Fruit fly (Drosophila melanogaster) whole organism, embryonic: Measurements from ENCODE around the gene fru.
A peak's percentile ranks its signal among the peaks of the same experiment; 100 is the strongest.

Source experiments
- Aef1 ChIP-seq: fragments of 200-800 bp; sonication (Bioruptor generic); IDR thresholded peaks from 3 replicates; pipeline ENCODE4 v1.3.6; 2022; ENCODE audit warnings: missing biosample characterization, missing genetic modification characterization
- CG10543 ChIP-seq: fragments of 200-800 bp; sonication (Bioruptor generic); optimal IDR thresholded peaks from 3 replicates; lab custom pipeline; 2017; ENCODE audit warnings: missing biosample characterization, mild to moderate bottlenecking, missing genetic modification characterization, moderate library complexity
- CG11456 ChIP-seq: fragments of 200-800 bp; sonication (Bioruptor generic); IDR thresholded peaks from 3 replicates; pipeline ENCODE4 v1.3.6; 2022; ENCODE audit warnings: missing biosample characterization, missing genetic modification characterization
- CG11560 ChIP-seq: fragments of 200-800 bp; sonication (Bioruptor generic); IDR thresholded peaks from 3 replicates; pipeline ENCODE4 v1.3.6; 2022; ENCODE audit warnings: missing biosample characterization, missing genetic modification characterization
- CG13624 ChIP-seq: fragments of 200-800 bp; sonication (Bioruptor generic); optimal IDR thresholded peaks from 2 replicates; lab custom pipeline; 2016; ENCODE audit warnings: missing biosample characterization, missing genetic modification characterization
- CG14441 ChIP-seq: fragments of 200-800 bp; sonication (Bioruptor generic); IDR thresholded peaks from 2 replicates; pipeline ENCODE4 v1.3.6; 2022; ENCODE audit warnings: missing biosample characterization, missing genetic modification characterization
- CG18764 ChIP-seq: fragments of 200-800 bp; sonication (Bioruptor generic); optimal IDR thresholded peaks from 3 replicates; lab custom pipeline; 2016; ENCODE audit warnings: missing biosample characterization, missing genetic modification characterization
- CG31224 ChIP-seq: fragments of 200-800 bp; sonication (Bioruptor generic); IDR thresholded peaks from 2 replicates; pipeline ENCODE4 v1.3.6; 2022; ENCODE audit warnings: missing biosample characterization, missing genetic modification characterization
- CG34376 ChIP-seq: fragments of 200-800 bp; sonication (Bioruptor generic); optimal IDR thresholded peaks from 2 replicates; lab custom pipeline; 2018; ENCODE audit warnings: missing biosample characterization, mild to moderate bottlenecking, missing genetic modification characterization
- CG3847 ChIP-seq: fragments of 200-800 bp; sonication (Bioruptor generic); IDR thresholded peaks from 2 replicates; pipeline ENCODE4 v1.3.6; 2022; ENCODE audit warnings: missing biosample characterization, missing genetic modification characterization
- CG4360 ChIP-seq: fragments of 200-800 bp; sonication (Bioruptor generic); IDR thresholded peaks from 2 replicates; pipeline ENCODE4 v1.3.6; 2022; ENCODE audit warnings: missing biosample characterization, missing genetic modification characterization
- CG7271 ChIP-seq: fragments of 200-800 bp; sonication (Bioruptor generic); optimal IDR thresholded peaks from 2 replicates; lab custom pipeline; 2018; ENCODE audit warnings: missing biosample characterization, mild to moderate bottlenecking, missing genetic modification characterization, moderate library complexity
- CG7745 ChIP-seq: fragments of 200-800 bp; sonication (Bioruptor generic); optimal IDR thresholded peaks from 2 replicates; lab custom pipeline; 2018; ENCODE audit warnings: missing biosample characterization, mild to moderate bottlenecking, missing genetic modification characterization, moderate library complexity
- CG9932 ChIP-seq: fragments of 200-800 bp; sonication (Bioruptor generic); IDR thresholded peaks from 2 replicates; pipeline ENCODE4 v1.3.6; 2022; ENCODE audit warnings: missing biosample characterization, missing genetic modification characterization
- CHES-1-like ChIP-seq: fragments of 200-800 bp; sonication (Bioruptor generic); optimal IDR thresholded peaks from 2 replicates; lab custom pipeline; 2016; ENCODE audit warnings: missing biosample characterization, missing genetic modification characterization
- CTCF ChIP-seq: fragments of 200-800 bp; sonication (Bioruptor generic); optimal IDR thresholded peaks from 2 replicates; lab custom pipeline; 2017; ENCODE audit warnings: missing biosample characterization, mild to moderate bottlenecking, missing genetic modification characterization, moderate library complexity
- Dbx ChIP-seq: fragments of 200-800 bp; sonication (Bioruptor generic); IDR thresholded peaks from 3 replicates; pipeline ENCODE4 v1.3.6; 2022; ENCODE audit warnings: missing biosample characterization, missing genetic modification characterization
- E2f2 ChIP-seq: fragments of 200-800 bp; sonication (Bioruptor generic); IDR thresholded peaks from 2 replicates; pipeline ENCODE4 v1.3.6; 2022; ENCODE audit warnings: missing biosample characterization, missing genetic modification characterization
- GATAe ChIP-seq: fragments of 200-800 bp; sonication (Bioruptor generic); conservative IDR thresholded peaks from 2 replicates; pipeline ENCODE4 v1.3.6; 2022; ENCODE audit warnings: missing biosample characterization, missing genetic modification characterization
- HLH3B ChIP-seq: fragments of 200-800 bp; sonication (Bioruptor generic); IDR thresholded peaks from 2 replicates; pipeline ENCODE4 v1.3.6; 2022; ENCODE audit warnings: missing biosample characterization, missing genetic modification characterization
- HmgZ ChIP-seq: fragments of 200-800 bp; sonication (Bioruptor generic); optimal IDR thresholded peaks from 2 replicates; lab custom pipeline; 2018; ENCODE audit warnings: missing biosample characterization, mild to moderate bottlenecking, missing genetic modification characterization
- Hr51 ChIP-seq, 2 experiments: fragments of 200-800 bp; sonication (Bioruptor generic); optimal IDR thresholded peaks; 2 replicates in 1 of 2; 3 replicates in 1 of 2; lab custom pipeline; 2016 to 2018; ENCODE audit warnings: missing biosample characterization in 2 of 2, missing genetic modification characterization in 2 of 2, mild to moderate bottlenecking in 1 of 2, moderate library complexity in 1 of 2
- Hr78 ChIP-seq, 2 experiments: fragments of 200-800 bp in 1 of 2; fragments of >200 bp in 1 of 2; sonication (Bioruptor generic) in 1 of 2; optimal IDR thresholded peaks; 2 replicates each; lab custom pipeline; 2017 to 2019; ENCODE audit warnings: missing biosample characterization in 2 of 2, missing genetic modification characterization in 2 of 2, mild to moderate bottlenecking in 1 of 2, moderate library complexity in 1 of 2
- NK7.1 ChIP-seq: fragments of 200-800 bp; sonication (Bioruptor generic); optimal IDR thresholded peaks from 3 replicates; lab custom pipeline; 2016; ENCODE audit warnings: missing biosample characterization, missing genetic modification characterization
- Neu2 ChIP-seq: fragments of 200-800 bp; sonication (Bioruptor generic); optimal IDR thresholded peaks from 3 replicates; lab custom pipeline; 2016; ENCODE audit warnings: missing biosample characterization, missing genetic modification characterization, borderline replicate concordance
- PHDP ChIP-seq: fragments of 200-800 bp; sonication (Bioruptor generic); optimal IDR thresholded peaks from 3 replicates; lab custom pipeline; 2018; ENCODE audit warnings: missing biosample characterization, mild to moderate bottlenecking, missing genetic modification characterization, moderate library complexity
- Pdp1 ChIP-seq, 2 experiments: fragments of 200-800 bp; sonication (Bioruptor generic); optimal IDR thresholded peaks; 3 replicates each; lab custom pipeline; 2016; ENCODE audit warnings: missing biosample characterization in 2 of 2, missing genetic modification characterization in 2 of 2, mild to moderate bottlenecking in 1 of 2, moderate library complexity in 1 of 2
- cad ChIP-seq: fragments of >200 bp; optimal IDR thresholded peaks from 2 replicates; lab custom pipeline; 2017; ENCODE audit warnings: missing biosample characterization, missing genetic modification characterization
- cg ChIP-seq: fragments of 200-800 bp; sonication (Bioruptor generic); optimal IDR thresholded peaks from 3 replicates; lab custom pipeline; 2019; ENCODE audit warnings: missing biosample characterization, mild to moderate bottlenecking, missing genetic modification characterization, moderate library complexity
- cwo ChIP-seq: fragments of 200-800 bp; sonication (Bioruptor generic); optimal IDR thresholded peaks from 3 replicates; lab custom pipeline; 2017; ENCODE audit warnings: missing biosample characterization, missing genetic modification characterization, mild to moderate bottlenecking, moderate library complexity, missing genetic modification reagents
- dan ChIP-seq: fragments of 200-800 bp; sonication (Bioruptor generic); IDR thresholded peaks from 2 replicates; pipeline ENCODE4 v1.3.6; 2022; ENCODE audit warnings: missing biosample characterization, missing genetic modification characterization
- exex ChIP-seq: fragments of 200-800 bp; sonication (Bioruptor generic); optimal IDR thresholded peaks from 4 replicates; lab custom pipeline; 2018; ENCODE audit warnings: missing biosample characterization, mild to moderate bottlenecking, missing genetic modification characterization, moderate library complexity
- grn ChIP-seq: fragments of 200-800 bp; sonication (Bioruptor generic); optimal IDR thresholded peaks from 3 replicates; lab custom pipeline; 2017; ENCODE audit warnings: missing biosample characterization, missing genetic modification characterization
- inv ChIP-seq: fragments of 200-800 bp; sonication (Bioruptor generic); IDR thresholded peaks from 2 replicates; pipeline ENCODE4 v1.3.6; 2022; ENCODE audit warnings: missing biosample characterization, missing genetic modification characterization; ENCODE audit not compliant: partially characterized antibody
- lab ChIP-seq: fragments of 200-800 bp; sonication (Bioruptor generic); optimal IDR thresholded peaks from 3 replicates; lab custom pipeline; 2017; ENCODE audit warnings: missing biosample characterization, missing genetic modification characterization, mild to moderate bottlenecking, moderate library complexity, missing genetic modification reagents
- mirr ChIP-seq: fragments of 200-800 bp; sonication (Bioruptor generic); optimal IDR thresholded peaks from 3 replicates; lab custom pipeline; 2018; ENCODE audit warnings: missing biosample characterization, mild to moderate bottlenecking, missing genetic modification characterization
- pnt ChIP-seq: fragments of 200-800 bp; sonication (Bioruptor generic); optimal IDR thresholded peaks from 3 replicates; lab custom pipeline; 2016; ENCODE audit warnings: missing biosample characterization, missing genetic modification characterization
- rib ChIP-seq: fragments of 200-800 bp; sonication (Bioruptor generic); IDR thresholded peaks from 2 replicates; pipeline ENCODE4 v1.3.6; 2022; ENCODE audit warnings: missing biosample characterization, missing genetic modification characterization
- sd ChIP-seq: fragments of 200-800 bp; sonication (Bioruptor generic); optimal IDR thresholded peaks from 3 replicates; lab custom pipeline; 2018; ENCODE audit warnings: missing biosample characterization, mild to moderate bottlenecking, missing genetic modification characterization, moderate library complexity
- stc ChIP-seq: fragments of 200-800 bp; sonication (Bioruptor generic); IDR thresholded peaks from 2 replicates; pipeline ENCODE4 v1.3.6; 2022; ENCODE audit warnings: missing biosample characterization, missing genetic modification characterization
- sug ChIP-seq: fragments of 200-800 bp; optimal IDR thresholded peaks from 2 replicates; lab custom pipeline; 2019; ENCODE audit warnings: missing biosample characterization, mild to moderate bottlenecking, missing genetic modification characterization, moderate library complexity
- twi ChIP-seq: fragments of 200-800 bp; optimal IDR thresholded peaks from 2 replicates; lab custom pipeline; 2019; ENCODE audit warnings: missing biosample characterization, mild to moderate bottlenecking, missing genetic modification characterization, moderate library complexity
- vvl ChIP-seq: fragments of 200-800 bp; sonication (Bioruptor generic); IDR thresholded peaks from 2 replicates; pipeline ENCODE4 v1.3.6; 2022; ENCODE audit warnings: missing biosample characterization, missing genetic modification characterization
- wdn ChIP-seq: fragments of 200-800 bp; sonication (Bioruptor generic); IDR thresholded peaks from 2 replicates; pipeline ENCODE4 v1.3.6; 2022; ENCODE audit warnings: missing biosample characterization, missing genetic modification characterization

The fru gene

dm6 chr3R:18449896-18450637 is 95.3 kb downstream of the fru start (continued):
- TF ChIP-seq twi (tag; lab: Kevin White, UChicago), result no peak
- TF ChIP-seq cg (GFP tag; lab: Kevin White, UChicago), result peak; percentile 31
- peak in 1 of 2 experiments; percentile 38 for TF ChIP-seq Hr78 (GFP tag; optimal IDR thresholded peaks at IDR 0.05; lab: Kevin White, UChicago)
- TF ChIP-seq Pdp1 (GFP tag; optimal IDR thresholded peaks at IDR 0.05; lab: Kevin White, UChicago), result peak in 1 of 2 experiments; percentile 44
- peak; percentile 54; the same call in 1 of the 2 replicates for TF ChIP-seq rib (GFP tag; lab: Robert Waterston, UW)
- TF ChIP-seq CG9932 (GFP tag; lab: Robert Waterston, UW), result no peak
- TF ChIP-seq CG18764 (GFP tag; lab: Kevin White, UChicago), result no peak
- peak; percentile 32 for TF ChIP-seq cwo
- TF ChIP-seq lab (GFP tag; lab: Kevin White, UChicago), result peak; percentile 61

dm6 chr3R:18449188-18449587 is 96.2 kb downstream of the fru start:
- TF ChIP-seq sug (tag; lab: Kevin White, UChicago) (peak; percentile 92), exex (tag; lab: Kevin White, UChicago) (peak; percentile 59), GATAe (GFP tag; lab: Robert Waterston, UW) (peak; percentile 56; the same call in 1 of the 2 replicates), inv (no peak), sd (tag; lab: Kevin White, UChicago) (peak; percentile 8), CG34376 (GFP tag; lab: Kevin White, UChicago) (peak; percentile 32), grn (GFP tag; lab: Kevin White, UChicago) (peak; percentile 72), mirr (peak; percentile 44), Neu2 (GFP tag; lab: Kevin White, UChicago) (no peak)

- no peak for TF ChIP-seq CG10543 (GFP tag; lab: Kevin White, UChicago)
- no peak for TF ChIP-seq CG7271 (tag; lab: Kevin White, UChicago)
- peak; percentile 34 for TF ChIP-seq CHES-1-like (GFP tag; lab: Kevin White, UChicago)
- TF ChIP-seq wdn (GFP tag; lab: Robert Waterston, UW), result no peak
- no peak for TF ChIP-seq Hr78 (GFP tag; optimal IDR thresholded peaks at IDR 0.05; lab: Kevin White, UChicago)
- no peak for TF ChIP-seq Hr51 (GFP tag; optimal IDR thresholded peaks at IDR 0.05; lab: Kevin White, UChicago)
- peak; percentile 36; the same call in 1 of the 2 replicates for TF ChIP-seq CG3847 (GFP tag; lab: Robert Waterston, UW)
- TF ChIP-seq CG14441, result no peak
- TF ChIP-seq CG31224 (GFP tag; lab: Robert Waterston, UW), result peak; percentile 43; the same call in 1 of the 2 replicates
- no peak for TF ChIP-seq pnt
- peak; percentile 15 for TF ChIP-seq PHDP (tag; lab: Kevin White, UChicago)
- TF ChIP-seq HmgZ, result peak; percentile 25
- TF ChIP-seq Aef1, result no peak
- no peak for TF ChIP-seq CG11456 (GFP tag; lab: Robert Waterston, UW)
- no peak for TF ChIP-seq NK7.1 (GFP tag; lab: Kevin White, UChicago)
- no peak for TF ChIP-seq cad (GFP tag; lab: Kevin White, UChicago)
- TF ChIP-seq stc (GFP tag; lab: Robert Waterston, UW), result no peak
- no peak for TF ChIP-seq CG4360 (GFP tag; lab: Robert Waterston, UW)
- peak; percentile 38; the same call in 1 of the 3 replicates for TF ChIP-seq Dbx (GFP tag; lab: Robert Waterston, UW)
- no peak for TF ChIP-seq HLH3B (GFP tag; lab: Robert Waterston, UW)
- TF ChIP-seq CTCF (GFP tag; lab: Kevin White, UChicago), result no peak
- no peak for TF ChIP-seq CG7745 (tag; lab: Kevin White, UChicago)
- no peak for TF ChIP-seq E2f2
- no peak for TF ChIP-seq dan (GFP tag; lab: Robert Waterston, UW)
- peak; percentile 52 for TF ChIP-seq CG13624
- TF ChIP-seq cg (GFP tag; lab: Kevin White, UChicago), result peak; percentile 27
- no peak for TF ChIP-seq CG11560 (tag; lab: Robert Waterston, UW)
- no peak for TF ChIP-seq vvl (GFP tag; lab: Robert Waterston, UW)
These were observed 97.1 kb downstream of the fru start for dm6 chr3R:18448059-18448979.
